Worm (Caenorhabditis elegans) whole organism, mixed stage, embryonic: ENCODE measurements around the gene Y75B12B.1.

ENCODE experiments used
- blmp-1 ChIP-seq: fragments of 150-350 bp; optimal IDR thresholded peaks from 2 replicates; lab custom pipeline; 2014; ENCODE audit warnings: missing biosample characterization, missing genetic modification characterization
- ces-1 ChIP-seq: fragments of 150-350 bp; optimal IDR thresholded peaks from 2 replicates; lab custom pipeline; 2014; ENCODE audit warnings: missing biosample characterization, missing genetic modification reagents, missing genetic modification characterization
- drap-1 ChIP-seq: fragments of 200-800 bp; sonication (Bioruptor generic); optimal IDR thresholded peaks from 3 replicates; lab custom pipeline; 2018; ENCODE audit warnings: mild to moderate bottlenecking, missing genetic modification characterization, missing compliant biosample characterization
- lin-13 ChIP-seq: fragments of 150-350 bp; optimal IDR thresholded peaks from 2 replicates; lab custom pipeline; 2014; ENCODE audit warnings: missing biosample characterization, missing genetic modification characterization
- lsy-2 ChIP-seq: fragments of 150-350 bp; optimal IDR thresholded peaks from 2 replicates; lab custom pipeline; 2014; ENCODE audit warnings: missing biosample characterization, missing genetic modification characterization
- nhr-28 ChIP-seq: fragments of 150-350 bp; optimal IDR thresholded peaks from 2 replicates; lab custom pipeline; 2014; ENCODE audit warnings: missing biosample characterization, missing genetic modification characterization
- pha-4 ChIP-seq: fragments of 150-350 bp; optimal IDR thresholded peaks from 2 replicates; lab custom pipeline; 2018; ENCODE audit warnings: missing biosample characterization, missing genetic modification reagents, missing genetic modification characterization
- snpc-4 ChIP-seq: fragments of 150-350 bp; optimal IDR thresholded peaks from 2 replicates; lab custom pipeline; 2014; ENCODE audit warnings: missing biosample characterization, missing genetic modification characterization
- sptf-1 ChIP-seq: sonication (generic microtip); optimal IDR thresholded peaks from 2 replicates; lab custom pipeline; 2017; ENCODE audit warnings: mild to moderate bottlenecking, missing genetic modification characterization, moderate library complexity, missing compliant biosample characterization
- unc-39 ChIP-seq: fragments of 150-350 bp; optimal IDR thresholded peaks from 2 replicates; lab custom pipeline; 2014; ENCODE audit warnings: missing biosample characterization, missing genetic modification characterization

DNA sequence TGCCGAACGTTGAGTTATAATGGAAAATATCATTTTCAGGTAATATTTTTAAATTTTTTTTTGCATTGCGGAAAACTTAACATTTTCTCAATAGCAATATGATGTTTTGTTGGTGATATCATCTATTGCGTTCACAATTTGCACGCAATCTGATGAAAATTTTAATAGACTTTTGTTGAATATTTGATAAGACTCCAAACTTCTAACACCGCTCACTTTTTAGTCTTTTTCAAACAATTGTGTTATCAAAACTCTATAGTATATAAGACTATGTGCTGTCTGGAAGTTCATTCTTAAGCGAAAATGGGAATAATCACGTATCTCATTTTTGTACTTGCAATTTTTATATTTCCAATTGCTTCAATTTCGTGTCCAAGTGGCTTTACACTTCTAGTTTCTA, 9.0 kb upstream of the Y75B12B.1 start, which contains the start of gene clec-47:
- TF ChIP-seq nhr-28 (tag; lab: Kevin White, UChicago) (no peak), sptf-1 (no peak), ces-1 (no peak), unc-39 (tag; lab: Kevin White, UChicago) (no peak), pha-4 (no peak), drap-1 (GFP tag; lab: Kevin White, UChicago) (no peak), blmp-1 (tag; lab: Kevin White, UChicago) (no peak), lsy-2 (no peak), snpc-4 (tag; lab: Kevin White, UChicago) (no peak), lin-13 (tag; lab: Kevin White, UChicago) (no peak)
